Worm (Caenorhabditis elegans) whole organism, L4/young adult: ENCODE data around the gene C52B9.10.

Experiments used
- W03F9.2 ChIP-seq: fragments of 150-350 bp; optimal IDR thresholded peaks from 2 replicates; lab custom pipeline; 2014; ENCODE audit warnings: missing biosample characterization, missing genetic modification characterization
- dao-5 ChIP-seq: sonication (generic microtip); optimal IDR thresholded peaks from 2 replicates; lab custom pipeline; 2016; ENCODE audit warnings: missing genotype, missing genetic modification characterization, moderate library complexity, missing compliant biosample characterization
- him-1 ChIP-seq: sonication (generic microtip); optimal IDR thresholded peaks from 2 replicates; lab custom pipeline; 2016; ENCODE audit warnings: missing genotype, missing genetic modification reagents, missing genetic modification characterization, missing compliant biosample characterization

DNA sequence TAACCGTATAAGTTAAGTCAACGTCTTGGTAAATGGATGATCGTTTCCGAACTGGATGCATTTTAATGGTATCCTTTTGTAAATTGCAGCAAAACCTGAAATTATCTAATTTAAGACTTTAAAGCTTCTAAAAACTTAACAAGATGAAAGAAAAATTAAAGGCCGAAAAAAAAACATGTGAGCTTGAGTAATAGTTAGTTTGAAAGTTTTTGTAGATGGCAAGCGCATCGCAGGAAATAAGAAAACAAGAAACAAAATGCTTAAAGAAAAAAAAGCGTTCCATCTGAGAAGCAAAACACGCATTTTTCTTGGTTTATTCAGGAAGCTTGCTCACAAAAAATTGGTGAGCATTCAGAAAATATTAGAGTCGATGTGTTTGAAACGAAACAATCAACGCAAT is 38.0 kb upstream of the C52B9.10 start, which contains the start of gene rab-37:
- TF ChIP-seq W03F9.2 (tag; lab: Kevin White, UChicago) (no peak), dao-5 (tag; lab: Kevin White, UChicago) (no peak), him-1 (tag; lab: Kevin White, UChicago) (no peak)
